Worm (Caenorhabditis elegans) whole organism, late embryonic: ENCODE data around the gene ins-11.

Experiments used
- ama-1 ChIP-seq: fragments of 150-350 bp; optimal IDR thresholded peaks from 2 replicates; lab custom pipeline; 2014
- eyg-1 ChIP-seq: sonication (generic microtip); optimal IDR thresholded peaks from 2 replicates; lab custom pipeline; 2016; ENCODE audit warnings: missing genotype, missing genetic modification characterization, missing compliant biosample characterization
- fkh-10 ChIP-seq: fragments of 150-350 bp; optimal IDR thresholded peaks from 2 replicates; lab custom pipeline; 2014; ENCODE audit warnings: missing biosample characterization, missing genetic modification reagents, missing genetic modification characterization

DNA sequence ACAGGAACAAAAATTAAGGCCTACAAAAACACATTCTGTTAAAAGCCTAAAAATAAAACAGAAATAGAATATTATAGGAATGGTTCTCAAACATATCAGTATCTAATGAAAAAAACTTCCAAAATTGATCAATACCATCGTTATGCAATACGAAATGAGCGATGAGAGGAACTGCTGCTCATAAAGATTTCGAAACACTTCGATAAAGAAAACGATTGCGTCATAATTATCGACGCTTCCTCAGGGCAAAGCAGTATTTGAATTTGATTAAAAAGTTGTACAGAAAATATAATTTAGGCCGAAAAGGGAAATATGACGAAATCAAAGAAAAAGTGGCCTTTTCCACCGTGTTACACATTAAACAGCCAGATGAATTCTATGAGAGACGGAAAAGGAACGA lies 38.5 kb upstream of the ins-11 start:
- TF ChIP-seq eyg-1 (tag; lab: Kevin White, UChicago): no peak
- no peak for TF ChIP-seq fkh-10 (GFP tag; lab: Kevin White, UChicago)
- TF ChIP-seq ama-1 (lab: Kevin White, UChicago): no peak
